Fruit fly (Drosophila melanogaster) Kc167 (cell line): ENCODE results near the gene NijB.

Experiments
- Myc ChIP-seq: fragments of >200 bp; optimal IDR thresholded peaks from 2 replicates; lab custom pipeline; 2017; ENCODE audit warnings: missing external identifiers
- Sin3A ChIP-seq: fragments of >200 bp; optimal IDR thresholded peaks from 2 replicates; lab custom pipeline; 2018; ENCODE audit warnings: missing external identifiers
- h ChIP-seq: fragments of >200 bp; optimal IDR thresholded peaks from 3 replicates; lab custom pipeline; 2018; ENCODE audit warnings: missing external identifiers
- insv ChIP-seq: fragments of >200 bp; optimal IDR thresholded peaks from 3 replicates; lab custom pipeline; 2018; ENCODE audit warnings: missing external identifiers
- psq ChIP-seq: fragments of >200 bp; optimal IDR thresholded peaks from 2 replicates; lab custom pipeline; 2017; ENCODE audit warnings: missing external identifiers
- ttk ChIP-seq: sonication (Bioruptor generic); optimal IDR thresholded peaks from 2 replicates; lab custom pipeline; 2017; ENCODE audit warnings: missing external identifiers

NijB gene

DNA sequence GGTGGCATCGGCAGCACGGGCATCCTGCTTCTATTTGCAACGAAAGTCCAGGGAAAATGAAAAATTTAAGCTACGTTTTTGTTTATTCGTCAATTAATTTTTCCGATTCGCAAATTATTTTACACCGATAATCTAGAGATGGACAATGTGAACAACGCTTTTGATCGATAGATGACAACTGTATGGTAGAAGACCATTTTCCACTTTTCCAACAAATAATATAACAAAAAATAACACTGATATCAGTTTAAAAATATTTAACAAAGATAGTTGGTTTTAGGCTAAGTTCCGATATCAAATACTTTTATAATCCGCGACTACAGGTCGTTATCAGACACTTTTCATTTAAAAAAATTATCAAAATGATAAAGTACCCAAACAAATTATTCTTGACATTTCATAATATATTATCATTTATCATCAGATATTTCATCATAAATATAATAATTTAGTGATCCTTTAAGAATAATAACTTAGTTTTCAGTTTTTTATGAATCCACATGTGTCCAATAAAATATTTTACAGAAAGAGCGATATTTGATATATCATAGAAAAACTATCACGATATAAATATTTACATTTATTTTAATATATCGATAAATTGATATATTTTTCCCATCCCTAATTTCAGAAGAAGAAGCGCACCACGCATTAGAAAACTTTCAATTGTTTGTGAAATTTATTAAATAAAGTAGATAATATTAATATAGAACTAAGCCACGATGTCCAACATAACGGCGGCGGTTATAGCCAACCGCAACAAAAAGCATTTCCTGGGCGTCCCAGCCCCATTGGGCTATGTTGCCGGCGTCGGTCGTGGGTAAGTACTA is 12.8 kb downstream of the NijB start, which contains the start of the genes CSN1b and Prp6:
Gene CSN1b (minus strand): TSS at position 159 of the 830 bp plus-strand sequence.
Gene Prp6 (plus strand): TSS at position 601 of the 830 bp plus-strand sequence.
- TF ChIP-seq Sin3A (no peak), psq (lab: Kevin White, UChicago) (no peak), insv (lab: Kevin White, UChicago) (no peak), ttk (no peak), Myc (lab: Kevin White, UChicago) (no peak), h (no peak)

- TF ChIP-seq Sin3A (no peak), psq (lab: Kevin White, UChicago) (no peak), h (no peak), Myc (lab: Kevin White, UChicago) (no peak), insv (lab: Kevin White, UChicago) (no peak), ttk (no peak)
Observed at dm6 chr3L:18911082-18911481, 18.9 kb downstream of the NijB start, which contains the start of gene Ir75d. Gene Ir75d, minus strand, starts transcription at chr3L:18911182.

DNA sequence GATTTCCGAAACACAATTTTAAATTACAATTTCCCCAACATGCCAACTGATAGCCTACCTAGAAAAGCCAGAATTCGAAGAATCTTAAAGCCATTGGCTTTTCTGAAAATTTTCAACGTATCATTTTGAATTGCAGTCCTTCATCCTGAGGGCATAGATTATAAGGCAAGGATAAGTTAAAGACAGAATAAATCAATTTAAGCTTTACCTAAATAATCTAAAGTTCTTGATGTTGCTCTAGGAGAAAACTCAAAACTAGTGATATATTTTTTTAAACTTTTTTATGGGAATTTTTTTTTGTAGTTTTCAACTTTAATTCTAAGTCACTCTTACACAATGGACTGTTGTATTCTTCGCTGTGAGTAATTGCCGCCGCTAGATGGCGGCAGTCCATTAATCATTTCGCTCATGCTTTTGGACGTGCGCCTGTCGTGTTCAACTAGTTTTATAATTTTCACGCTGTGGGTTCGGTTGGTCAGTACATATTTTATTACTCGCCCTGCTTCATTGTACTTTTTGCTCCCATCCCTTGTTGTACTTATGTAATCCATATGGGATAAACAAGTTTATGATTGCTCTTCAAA is 22.0 kb downstream of the NijB start, which contains the start of gene COX6AL2:
Gene COX6AL2 (minus strand): TSS at position 51 of the 584 bp plus-strand sequence.
- TF ChIP-seq insv (lab: Kevin White, UChicago) (no peak), Sin3A (no peak), h (no peak), Myc (lab: Kevin White, UChicago) (no peak), psq (lab: Kevin White, UChicago) (no peak), ttk (no peak)

DNA sequence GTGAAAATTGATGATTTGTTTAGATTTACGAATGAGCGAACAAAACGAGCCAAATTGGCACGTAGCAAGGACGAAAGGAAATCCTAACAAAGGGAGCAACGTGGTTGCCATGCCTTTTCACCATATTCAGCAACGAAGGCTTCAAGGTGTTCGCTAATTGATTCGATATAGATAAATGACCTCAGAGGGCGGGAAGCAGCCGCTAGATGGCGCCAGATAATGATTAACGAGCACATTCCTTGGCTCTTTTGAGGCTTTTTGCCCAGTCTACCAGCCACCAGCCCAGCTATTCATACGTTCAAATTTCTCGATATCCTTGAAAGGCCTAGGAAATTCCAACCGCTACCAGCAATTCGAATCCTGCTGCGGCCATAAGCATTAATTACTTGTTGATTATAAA is 24.3 kb downstream of the NijB start:
- TF ChIP-seq h (no peak), psq (lab: Kevin White, UChicago) (no peak), ttk (no peak), insv (lab: Kevin White, UChicago) (no peak), Myc (lab: Kevin White, UChicago) (no peak), Sin3A (no peak)

DNA sequence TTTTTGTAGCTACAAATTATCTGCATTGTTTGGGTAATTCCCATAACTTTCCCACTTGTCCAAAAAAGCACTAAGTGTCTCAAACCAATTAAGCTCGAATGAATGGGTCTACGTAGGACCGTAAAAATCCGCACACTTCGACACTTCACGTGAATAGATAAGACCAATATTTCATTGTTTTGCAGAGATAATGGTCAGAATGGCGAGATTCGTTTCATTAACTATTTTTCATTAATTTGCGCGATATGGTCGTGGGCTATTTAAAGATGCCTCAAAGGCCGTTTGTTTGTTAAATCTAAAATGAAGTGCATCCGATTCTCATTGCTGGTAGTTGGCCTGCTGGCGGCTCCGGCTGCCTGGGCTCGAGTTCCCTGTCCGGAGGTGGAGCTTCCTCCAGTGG is 25.1 kb downstream of the NijB start, which contains the start of gene CG6839:
Gene CG6839 (plus strand): TSS at position 301 of the 400 bp plus-strand sequence.
- TF ChIP-seq Myc (lab: Kevin White, UChicago): no peak
- TF ChIP-seq h: no peak
- TF ChIP-seq psq (lab: Kevin White, UChicago): no peak
- no peak for TF ChIP-seq ttk
- no peak for TF ChIP-seq insv (lab: Kevin White, UChicago)
- TF ChIP-seq Sin3A: no peak

DNA sequence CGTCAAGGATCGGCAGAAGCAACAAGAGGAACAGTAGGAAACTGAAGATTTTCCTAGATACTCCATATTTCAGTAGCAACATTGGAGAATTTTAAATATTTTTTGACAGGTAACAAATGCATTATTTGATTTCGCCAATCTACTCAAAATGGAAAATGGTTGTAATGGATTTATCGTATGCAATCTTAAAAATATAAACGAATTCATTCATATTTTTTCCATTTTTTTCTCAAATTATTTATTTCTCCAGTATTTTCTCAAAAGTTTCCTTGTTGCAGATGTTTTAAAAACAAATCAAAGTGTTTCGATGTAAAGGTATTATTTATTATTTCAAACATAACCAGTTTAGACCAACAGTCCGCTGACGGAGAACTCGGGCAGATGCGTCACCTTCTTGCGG is 28.0 kb downstream of the NijB start, which contains the start of gene CG18223:
Gene CG18223 (minus strand): TSS at position 101 of the 400 bp plus-strand sequence.
- TF ChIP-seq Sin3A (no peak), psq (lab: Kevin White, UChicago) (no peak), h (no peak), ttk (no peak), Myc (lab: Kevin White, UChicago) (no peak), insv (lab: Kevin White, UChicago) (no peak)

DNA sequence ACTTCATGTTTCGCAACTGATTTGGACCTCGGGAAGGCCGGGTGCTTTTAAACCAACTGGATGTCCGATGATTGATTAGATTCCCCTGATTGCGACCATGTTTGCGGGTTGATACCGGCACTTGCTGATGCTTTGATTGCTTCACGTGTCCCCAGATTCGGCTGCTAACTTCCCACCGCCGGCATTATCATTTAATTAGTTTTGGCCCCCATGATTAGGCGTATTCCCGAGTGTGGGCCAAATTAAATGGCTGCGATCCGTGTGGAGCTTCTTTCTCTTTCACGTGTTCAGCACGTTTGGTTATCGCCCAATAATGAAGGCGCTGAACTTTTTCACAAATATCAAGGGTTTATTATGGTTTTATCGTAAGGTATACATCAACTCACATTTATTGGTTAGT is 29.9 kb downstream of the NijB start, which contains the start of gene CG3819:
Gene CG3819 (minus strand): TSS at position 23 of the 400 bp plus-strand sequence.
- TF ChIP-seq Myc (lab: Kevin White, UChicago): no peak
- no peak for TF ChIP-seq insv (lab: Kevin White, UChicago)
- no peak for TF ChIP-seq h
- no peak for TF ChIP-seq psq (lab: Kevin White, UChicago)
- no peak for TF ChIP-seq Sin3A
- no peak for TF ChIP-seq ttk

dm6 chr3L:18924790-18925189 is 32.6 kb downstream of the NijB start, which contains the start of gene CG43049:
Gene CG43049, plus strand, starts transcription at chr3L:18925090.
- TF ChIP-seq Myc (lab: Kevin White, UChicago): no peak
- no peak for TF ChIP-seq Sin3A
- TF ChIP-seq psq (lab: Kevin White, UChicago): no peak
- no peak for TF ChIP-seq ttk
- TF ChIP-seq insv (lab: Kevin White, UChicago): no peak
- no peak for TF ChIP-seq h
